Worm (Caenorhabditis elegans) whole organism, L1 larva: ENCODE data around the gene B0252.8.
A peak's percentile ranks its signal among the peaks of the same experiment; 100 is the strongest.

Experiments
- C34B4.2 ChIP-seq: sonication (generic microtip); optimal IDR thresholded peaks from 2 replicates; lab custom pipeline; 2017; ENCODE audit warnings: mild to moderate bottlenecking, missing genetic modification characterization, missing compliant biosample characterization
- F16B12.6 ChIP-seq: fragments of 150-350 bp; optimal IDR thresholded peaks from 2 replicates; lab custom pipeline; 2014; ENCODE audit warnings: missing biosample characterization, missing genetic modification characterization
- aha-1 ChIP-seq: fragments of 150-350 bp; optimal IDR thresholded peaks from 2 replicates; lab custom pipeline; 2014; ENCODE audit warnings: missing biosample characterization, missing genetic modification characterization
- aly-2 ChIP-seq: fragments of 150-350 bp; optimal IDR thresholded peaks from 2 replicates; lab custom pipeline; 2014; ENCODE audit warnings: missing biosample characterization, missing genetic modification characterization
- blmp-1 ChIP-seq: fragments of 150-350 bp; optimal IDR thresholded peaks from 2 replicates; lab custom pipeline; 2014; ENCODE audit warnings: missing biosample characterization, missing genetic modification characterization
- ceh-8 ChIP-seq: fragments of 200-800 bp; sonication (Bioruptor generic); optimal IDR thresholded peaks from 2 replicates; lab custom pipeline; 2018; ENCODE audit warnings: mild to moderate bottlenecking, missing genetic modification characterization, moderate library complexity, missing compliant biosample characterization
- ceh-82 ChIP-seq, 3 experiments: fragments of 150-350 bp in 1 of 3; sonication (generic microtip) in 2 of 3; optimal IDR thresholded peaks; 2 replicates each; lab custom pipeline; 2014 to 2017; ENCODE audit warnings: missing biosample characterization in 3 of 3, missing genetic modification characterization in 3 of 3
- ceh-90 ChIP-seq: sonication (generic microtip); optimal IDR thresholded peaks from 2 replicates; lab custom pipeline; 2016; ENCODE audit warnings: missing genetic modification characterization, missing compliant biosample characterization
- dpl-1 ChIP-seq, 3 experiments: fragments of 150-350 bp in 2 of 3; sonication (generic microtip) in 1 of 3; optimal IDR thresholded peaks; 2 replicates each; lab custom pipeline; 2014 to 2017; ENCODE audit warnings: missing biosample characterization in 3 of 3, missing genetic modification characterization in 3 of 3, missing genetic modification reagents in 3 of 3
- efl-1 ChIP-seq, 4 experiments: fragments of 150-350 bp; optimal IDR thresholded peaks in 3 of 4; peaks in 1 of 4; 1 replicate in 1 of 4; 2 replicates in 3 of 4; lab custom pipeline; 2014; ENCODE audit warnings: missing biosample characterization in 2 of 4, missing genetic modification characterization in 2 of 4, missing genetic modification reagents in 2 of 4
- efl-3 ChIP-seq: fragments of 200-800 bp; sonication (Bioruptor generic); optimal IDR thresholded peaks from 2 replicates; lab custom pipeline; 2018; ENCODE audit warnings: mild to moderate bottlenecking, missing genetic modification characterization, missing compliant biosample characterization
- egl-13 ChIP-seq: sonication (generic microtip); optimal IDR thresholded peaks from 2 replicates; lab custom pipeline; 2016; ENCODE audit warnings: missing genotype, missing genetic modification reagents, missing genetic modification characterization, missing compliant biosample characterization
- egl-27 ChIP-seq, 2 experiments: fragments of 150-350 bp in 1 of 2; sonication (generic microtip); optimal IDR thresholded peaks; 3 replicates each; lab custom pipeline; 2017 to 2018; ENCODE audit warnings: missing biosample characterization in 2 of 2, missing genetic modification characterization in 2 of 2, missing genetic modification reagents in 2 of 2
- elt-2 ChIP-seq: sonication (generic microtip); optimal IDR thresholded peaks from 2 replicates; lab custom pipeline; 2016; ENCODE audit warnings: missing genetic modification characterization, mild to moderate bottlenecking, inconsistent platforms, missing compliant biosample characterization, missing genetic modification reagents
- fkh-4 ChIP-seq: sonication (generic microtip); optimal IDR thresholded peaks from 2 replicates; lab custom pipeline; 2016; ENCODE audit warnings: missing compliant biosample characterization, missing genetic modification characterization, borderline replicate concordance
- fkh-8 ChIP-seq: sonication (generic microtip); optimal IDR thresholded peaks from 2 replicates; lab custom pipeline; 2016; ENCODE audit warnings: mild to moderate bottlenecking, missing genetic modification characterization, missing compliant biosample characterization
- fos-1 ChIP-seq: fragments of 150-350 bp; optimal IDR thresholded peaks from 2 replicates; lab custom pipeline; 2014; ENCODE audit warnings: missing biosample characterization, missing genetic modification characterization
- irx-1 ChIP-seq: sonication (generic microtip); optimal IDR thresholded peaks from 2 replicates; lab custom pipeline; 2016; ENCODE audit warnings: missing genetic modification characterization, missing compliant biosample characterization
- lin-13 ChIP-seq: fragments of 150-350 bp; optimal IDR thresholded peaks from 2 replicates; lab custom pipeline; 2014; ENCODE audit warnings: missing biosample characterization, missing genetic modification reagents, missing genetic modification characterization
- lin-14 ChIP-seq: fragments of 200-800 bp; sonication (Bioruptor generic); optimal IDR thresholded peaks from 2 replicates; lab custom pipeline; 2018; ENCODE audit warnings: mild to moderate bottlenecking, missing genetic modification characterization, moderate library complexity, missing compliant biosample characterization
- lin-35 ChIP-seq, 2 experiments: fragments of 150-350 bp; optimal IDR thresholded peaks; 2 replicates each; lab custom pipeline; 2014; ENCODE audit warnings: missing biosample characterization in 2 of 2, missing genetic modification characterization in 2 of 2, missing genetic modification reagents in 2 of 2
- lsy-2 ChIP-seq, 2 experiments: fragments of 150-350 bp; optimal IDR thresholded peaks; 2 replicates each; lab custom pipeline; 2014; ENCODE audit warnings: missing biosample characterization in 2 of 2, missing genetic modification characterization in 2 of 2
- mdl-1 ChIP-seq, 2 experiments: fragments of 150-350 bp; optimal IDR thresholded peaks; 2 replicates each; lab custom pipeline; 2014 to 2017; ENCODE audit warnings: missing biosample characterization in 2 of 2, missing genetic modification characterization in 2 of 2, inconsistent platforms in 1 of 2
- nhr-237 ChIP-seq: fragments of 150-350 bp; optimal IDR thresholded peaks from 2 replicates; lab custom pipeline; 2014; ENCODE audit warnings: missing biosample characterization, missing genetic modification characterization
- nhr-47 ChIP-seq: sonication (generic microtip); optimal IDR thresholded peaks from 2 replicates; lab custom pipeline; 2016; ENCODE audit warnings: mild to moderate bottlenecking, missing genetic modification characterization, moderate library complexity, missing compliant biosample characterization
- nhr-71 ChIP-seq: sonication (generic microtip); optimal IDR thresholded peaks from 2 replicates; lab custom pipeline; 2016; ENCODE audit warnings: mild to moderate bottlenecking, missing genetic modification characterization, moderate library complexity, missing compliant biosample characterization
- nhr-77 ChIP-seq: fragments of 150-350 bp; optimal IDR thresholded peaks from 2 replicates; lab custom pipeline; 2014; ENCODE audit warnings: missing biosample characterization, missing genetic modification characterization
- nhr-85 ChIP-seq: sonication (generic microtip); peaks from one replicate; lab custom pipeline; 2016; ENCODE audit warnings: missing genetic modification characterization, inconsistent platforms, missing compliant biosample characterization
- nhr-90 ChIP-seq: sonication (generic microtip); optimal IDR thresholded peaks from 2 replicates; lab custom pipeline; 2016; ENCODE audit warnings: mild to moderate bottlenecking, missing genetic modification characterization, missing compliant biosample characterization; ENCODE audit not compliant: poor library complexity
- pax-3 ChIP-seq: fragments of 200-800 bp; sonication (Bioruptor generic); optimal IDR thresholded peaks from 2 replicates; lab custom pipeline; 2018; ENCODE audit warnings: mild to moderate bottlenecking, missing genetic modification characterization, moderate library complexity, missing compliant biosample characterization
- snpc-4 ChIP-seq: fragments of 150-350 bp; optimal IDR thresholded peaks from 2 replicates; lab custom pipeline; 2014; ENCODE audit warnings: missing biosample characterization, missing genetic modification characterization
- snu-23 ChIP-seq: sonication (generic microtip); optimal IDR thresholded peaks from 2 replicates; lab custom pipeline; 2016; ENCODE audit warnings: missing genetic modification characterization, missing compliant biosample characterization
- sup-37 ChIP-seq: fragments of 200-800 bp; sonication (Bioruptor generic); optimal IDR thresholded peaks from 2 replicates; lab custom pipeline; 2018; ENCODE audit warnings: mild to moderate bottlenecking, missing genetic modification characterization, missing compliant biosample characterization
- swsn-7 ChIP-seq: sonication (generic microtip); optimal IDR thresholded peaks from 2 replicates; lab custom pipeline; 2016; ENCODE audit warnings: missing genetic modification characterization, missing compliant biosample characterization
- tbx-2 ChIP-seq: sonication (generic microtip); optimal IDR thresholded peaks from 2 replicates; lab custom pipeline; 2016; ENCODE audit warnings: missing genetic modification characterization, missing compliant biosample characterization
- unc-62 ChIP-seq: fragments of 150-350 bp; optimal IDR thresholded peaks from 2 replicates; lab custom pipeline; 2014; ENCODE audit warnings: missing biosample characterization, missing genetic modification reagents, missing genetic modification characterization
- unc-86 ChIP-seq: sonication (generic microtip); optimal IDR thresholded peaks from 2 replicates; lab custom pipeline; 2016; ENCODE audit warnings: missing genetic modification characterization, missing compliant biosample characterization
- unc-98 ChIP-seq: fragments of 200-800 bp; sonication (Bioruptor generic); IDR thresholded peaks from 2 replicates; pipeline ENCODE4 v1.3.6; 2022; ENCODE audit warnings: missing genetic modification characterization, missing compliant biosample characterization
- xbp-1 ChIP-seq: sonication (generic microtip); optimal IDR thresholded peaks from 2 replicates; lab custom pipeline; 2016; ENCODE audit warnings: missing genetic modification characterization, missing compliant biosample characterization
- zip-4 ChIP-seq: fragments of 200-800 bp; sonication (Bioruptor generic); optimal IDR thresholded peaks from 2 replicates; lab custom pipeline; 2018; ENCODE audit warnings: mild to moderate bottlenecking, missing genetic modification characterization, moderate library complexity, missing compliant biosample characterization
- ztf-11 ChIP-seq, 2 experiments: sonication (generic microtip); optimal IDR thresholded peaks; 2 replicates each; lab custom pipeline; 2016 to 2017; ENCODE audit warnings: missing genetic modification characterization in 2 of 2, missing biosample characterization in 1 of 2, missing compliant biosample characterization in 1 of 2
- ztf-4 ChIP-seq: fragments of 150-350 bp; optimal IDR thresholded peaks from 2 replicates; lab custom pipeline; 2014; ENCODE audit warnings: missing biosample characterization, missing genetic modification characterization

Gene B0252.8

DNA sequence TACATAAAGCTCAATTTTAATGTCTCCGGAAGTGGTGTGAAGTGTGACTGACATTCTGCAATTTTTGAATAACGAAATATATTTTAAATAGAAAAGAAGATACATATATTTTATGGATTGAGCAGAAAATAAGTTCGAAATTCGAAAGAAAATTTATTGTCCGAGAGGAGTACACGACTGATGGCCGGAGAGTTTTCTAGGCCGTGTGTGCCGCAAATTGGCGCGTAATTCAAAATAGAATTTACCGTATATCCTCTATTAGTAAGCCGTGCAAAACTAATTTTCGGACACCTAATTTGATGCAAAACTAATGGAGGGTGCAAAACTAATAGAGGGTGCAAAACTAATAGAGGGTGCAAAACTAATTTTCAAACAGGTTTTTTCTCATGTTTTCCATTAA lies 2.7 kb upstream of the B0252.8 start, which contains the start of gene cyn-10 (continued):
- TF ChIP-seq C34B4.2 (tag; lab: Kevin White, UChicago) (peak; percentile 13), fos-1 (tag; lab: Kevin White, UChicago) (no peak), lin-14 (GFP tag; lab: Kevin White, UChicago) (peak; percentile 81), ztf-4 (tag; lab: Kevin White, UChicago) (peak; percentile 66), fkh-8 (peak; percentile 77), nhr-71 (tag; lab: Kevin White, UChicago) (peak; percentile 94), lsy-2 (tag; optimal IDR thresholded peaks at IDR 0.05; lab: Kevin White, UChicago) (peak; percentile 76 to 85), blmp-1 (tag; lab: Kevin White, UChicago) (peak; percentile 61), ceh-90 (tag; lab: Kevin White, UChicago) (peak; percentile 99), snu-23 (GFP tag; lab: Kevin White, UChicago) (peak; percentile 89), egl-13 (tag; lab: Kevin White, UChicago) (peak; percentile 96), xbp-1 (tag; lab: Kevin White, UChicago) (peak; percentile 92), nhr-237 (tag; lab: Kevin White, UChicago) (no peak), dpl-1 (GFP tag; optimal IDR thresholded peaks at IDR 0.05; lab: Kevin White, UChicago) (peak; percentile 94 to 96 (median 96)), lin-13 (GFP tag; lab: Kevin White, UChicago) (peak; percentile 31), zip-4 (GFP tag; lab: Kevin White, UChicago) (peak; percentile 57), nhr-90 (tag; lab: Kevin White, UChicago) (peak; percentile 96), unc-86 (tag; lab: Kevin White, UChicago) (peak; percentile 84), ztf-11 (tag; optimal IDR thresholded peaks at IDR 0.05; lab: Kevin White, UChicago) (peak in 1 of 2 experiments; percentile 99), pax-3 (tag; lab: Kevin White, UChicago) (peak; percentile 93), nhr-77 (no peak), egl-27 (tag; optimal IDR thresholded peaks at IDR 0.05; lab: Kevin White, UChicago) (no peak), nhr-47 (tag; lab: Kevin White, UChicago) (peak; percentile 96), irx-1 (tag; lab: Kevin White, UChicago) (peak; percentile 98), swsn-7 (tag; lab: Kevin White, UChicago) (peak; percentile 93), sup-37 (peak; percentile 71), aly-2 (tag; lab: Kevin White, UChicago) (no peak), ceh-8 (GFP tag; lab: Kevin White, UChicago) (peak; percentile 75), aha-1 (no peak), efl-3 (GFP tag; lab: Kevin White, UChicago) (peak; percentile 75), fkh-4 (peak; percentile 98), snpc-4 (tag; lab: Kevin White, UChicago) (peak; percentile 44), nhr-85 (peak; percentile 96), lin-35 (GFP tag; optimal IDR thresholded peaks at IDR 0.05; lab: Kevin White, UChicago) (peak; percentile 96 to 97), tbx-2 (tag; lab: Kevin White, UChicago) (peak; percentile 94), ceh-82 (tag; optimal IDR thresholded peaks at IDR 0.05; lab: Kevin White, UChicago) (peak; percentile 67 to 80 (median 72)), unc-98 (peak; percentile 97), F16B12.6 (peak; percentile 30)
- TF ChIP-seq, all 84 proteins: peak for 59

DNA sequence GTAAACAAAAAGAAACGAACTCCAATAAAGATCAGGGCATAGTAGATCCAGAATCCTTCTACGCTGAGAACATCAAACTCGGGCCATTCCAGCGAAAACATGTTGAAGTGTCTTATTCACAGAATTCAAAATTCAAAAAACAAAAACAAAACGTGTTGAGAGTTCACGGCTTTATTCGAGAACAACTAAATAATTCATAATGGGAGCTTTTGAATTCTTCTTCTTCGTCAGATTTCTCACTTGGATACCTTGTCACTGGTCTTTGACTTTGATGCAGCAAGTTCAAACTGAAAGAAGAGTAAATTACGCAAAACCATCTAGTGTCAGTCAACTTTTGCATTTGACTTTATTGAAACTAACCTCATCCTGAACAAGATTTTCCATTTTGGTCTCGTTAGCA lies 1.7 kb downstream of the B0252.8 start, which contains the start of gene B0252.11:
TSS of gene B0252.11 (minus strand) at position 101 of the 400 bp plus-strand sequence.
- TF ChIP-seq lin-13 (GFP tag; lab: Kevin White, UChicago): no peak
- no peak for TF ChIP-seq efl-1 (optimal IDR thresholded peaks at IDR 0.05; lab: Kevin White, UChicago)
- peak in 1 of 2 experiments; percentile 85 for TF ChIP-seq efl-1 (GFP tag; optimal IDR thresholded peaks at IDR 0.05 in 1 of 2; lab: Kevin White, UChicago)

DNA sequence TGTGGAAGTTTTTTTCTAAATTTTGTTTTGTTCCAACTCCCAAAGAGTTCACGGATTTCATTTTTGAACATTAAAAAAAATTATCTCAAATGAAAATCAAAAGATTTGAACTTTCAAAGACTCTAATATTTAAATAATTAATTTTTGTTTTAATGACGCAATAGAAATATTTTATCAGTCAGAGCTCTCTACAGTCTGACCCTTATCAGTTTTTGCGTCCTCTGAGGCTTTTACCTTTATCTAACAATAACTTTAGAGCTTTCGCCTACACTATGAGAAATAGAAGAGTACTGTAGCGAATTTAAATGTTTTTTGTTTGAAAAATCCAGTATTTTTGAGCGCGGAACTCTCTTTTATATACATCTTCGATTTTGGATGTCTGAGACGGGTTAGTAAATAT lies 2.9 kb downstream of the B0252.8 start, which contains the start of gene B0252.5:
TSS of gene B0252.5 (minus strand) at position 17 of the 400 bp plus-strand sequence.
- no peak for TF ChIP-seq unc-62
- TF ChIP-seq elt-2 (tag; lab: Kevin White, UChicago): peak; percentile 32
- TF ChIP-seq mdl-1 (tag; optimal IDR thresholded peaks at IDR 0.05; lab: Kevin White, UChicago): no peak
- TF ChIP-seq irx-1 (tag; lab: Kevin White, UChicago): no peak
- no peak for TF ChIP-seq zip-4 (GFP tag; lab: Kevin White, UChicago)
- TF ChIP-seq, all 84 proteins: peak for 1
